Fruit fly (Drosophila melanogaster): ENCODE results near the gene CG2656.

The CG2656 gene

DNA sequence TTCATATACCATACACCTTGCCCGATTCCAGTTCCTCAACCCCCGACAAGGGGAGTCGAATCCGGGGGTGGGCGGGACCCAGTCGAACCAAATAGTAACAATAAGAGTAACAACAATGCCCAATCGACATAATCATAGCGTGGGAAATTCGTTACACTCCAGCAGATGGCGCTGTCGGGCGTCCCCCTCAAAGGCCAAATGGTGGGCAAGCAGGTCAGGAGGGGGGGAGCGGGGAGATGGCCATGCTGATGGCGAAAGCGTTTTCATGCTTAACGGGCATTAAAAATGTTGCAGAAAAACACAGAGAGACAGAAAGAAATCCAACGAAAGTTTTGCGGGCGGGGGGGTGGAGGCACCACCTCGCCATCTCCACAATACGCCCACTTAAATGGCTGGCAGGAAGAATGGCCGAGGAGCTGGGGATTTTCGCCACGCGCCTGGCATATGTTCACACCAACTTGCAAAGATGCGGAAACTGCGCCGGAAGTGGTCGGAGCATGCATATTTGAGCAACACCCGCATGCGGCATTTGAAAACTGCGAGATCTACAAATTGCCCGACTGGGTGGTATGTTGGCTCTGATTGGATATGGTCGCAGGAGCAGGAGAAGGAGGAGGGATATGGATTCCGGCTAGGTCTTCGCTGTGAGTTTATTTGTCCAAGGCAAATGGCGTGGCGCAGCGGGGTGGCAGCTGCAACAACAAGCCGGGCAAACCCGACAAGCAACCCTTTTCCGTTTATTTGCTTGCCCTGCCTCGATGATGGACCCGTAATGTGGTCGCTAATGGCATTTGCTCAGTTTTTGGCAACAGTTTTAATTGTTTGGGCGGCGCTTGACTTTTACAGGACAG lies 5.1 kb upstream of the CG2656 start:
- TF ChIP-seq Kr (GFP tag; optimal IDR thresholded peaks at IDR 0.05) (peak; percentile 60), Nf-YC (tag; optimal IDR thresholded peaks at IDR 0.05) (peak; percentile 89), en (GFP tag; optimal IDR thresholded peaks at IDR 0.05) (no peak), Ets65A (GFP tag) (peak; percentile 65), twi (tag; optimal IDR thresholded peaks at IDR 0.05) (peak; percentile 37), insv (GFP tag; optimal IDR thresholded peaks at IDR 0.05) (peak in 1 of 2 experiments; percentile 33), Hey (tag; optimal IDR thresholded peaks at IDR 0.05) (peak; percentile 91), CG12219 (GFP tag; optimal IDR thresholded peaks at IDR 0.05) (no peak), crol (GFP tag; IDR thresholded peaks at IDR 0.05) (peak; percentile 86), CG2199 (GFP tag; IDR thresholded peaks at IDR 0.05) (0 out of 3 replicates have a peak, but pooled peaks have one; percentile 38), CG14860 (GFP tag; IDR thresholded peaks at IDR 0.05; ENCODE audit: partially characterized antibody) (no peak), cad (GFP tag; optimal IDR thresholded peaks at IDR 0.05) (no peak), CG12942 (GFP tag; optimal IDR thresholded peaks at IDR 0.05) (no peak), CG18619 (GFP tag; optimal IDR thresholded peaks at IDR 0.05) (no peak), CG4360 (GFP tag; IDR thresholded peaks at IDR 0.05) (peak; percentile 58), gcm (GFP tag; optimal IDR thresholded peaks at IDR 0.05) (peak; percentile 9), Fer1 (GFP tag; optimal IDR thresholded peaks at IDR 0.05) (peak; percentile 93), lov (optimal IDR thresholded peaks at IDR 0.05) (no peak), lov (GFP tag; IDR thresholded peaks at IDR 0.05) (0 out of 3 replicates have a peak, but pooled peaks have one; percentile 12), nerfin-1 (tag; optimal IDR thresholded peaks at IDR 0.05) (peak; percentile 21), Med (GFP tag) (peak; percentile 35), Nf-YB (GFP tag; optimal IDR thresholded peaks at IDR 0.05) (peak; percentile 87), Opbp (GFP tag; IDR thresholded peaks at IDR 0.05; ENCODE audit: partially characterized antibody) (0 out of 3 replicates have a peak, but pooled peaks have one; percentile 22), Hr39 (optimal IDR thresholded peaks at IDR 0.05) (peak; percentile 29), CTCF (GFP tag; optimal IDR thresholded peaks at IDR 0.05) (peak; percentile 85)

DNA sequence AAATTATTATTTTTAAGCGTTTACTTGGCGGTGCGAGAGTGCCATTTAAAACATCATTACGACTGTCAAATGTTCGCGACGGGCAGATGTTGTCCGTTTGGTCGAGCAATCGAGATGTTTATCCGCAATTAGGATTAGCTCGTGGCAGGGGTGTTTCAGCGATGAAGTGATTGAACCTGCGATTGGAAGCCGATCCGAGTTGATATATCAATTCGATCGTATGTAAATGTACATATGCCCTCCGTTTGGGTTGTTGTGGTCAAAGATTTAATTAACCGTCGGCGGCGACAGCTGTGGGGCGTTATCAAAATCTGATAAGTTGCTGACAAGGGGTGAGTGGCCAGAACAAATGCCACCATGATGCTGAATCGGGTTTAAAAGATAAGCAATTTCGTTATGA lies 1.9 kb upstream of the CG2656 start:
- peak; percentile 70 for TF ChIP-seq grn (GFP tag; optimal IDR thresholded peaks at IDR 0.05)
- TF ChIP-seq CG11504 (tag; optimal IDR thresholded peaks at IDR 0.05) = no peak
- TF ChIP-seq Neu2 (GFP tag; optimal IDR thresholded peaks at IDR 0.05; ENCODE audit: borderline replicate concordance) = no peak
- TF ChIP-seq Rx (GFP tag; IDR thresholded peaks at IDR 0.05) = 0 out of 2 replicates have a peak, but pooled peaks have one; percentile 6
- TF ChIP-seq phol (tag; optimal IDR thresholded peaks at IDR 0.05) = no peak
- TF ChIP-seq bab2 (GFP tag; optimal IDR thresholded peaks at IDR 0.05) = no peak

- TF ChIP-seq Max (GFP tag; optimal IDR thresholded peaks at IDR 0.05) (peak; percentile 55), jing (GFP tag; optimal IDR thresholded peaks at IDR 0.05) (no peak), CG12744 (GFP tag; optimal IDR thresholded peaks at IDR 0.05) (no peak), Fer1 (GFP tag; optimal IDR thresholded peaks at IDR 0.05) (peak; percentile 28), Kr (GFP tag; optimal IDR thresholded peaks at IDR 0.05) (no peak), CG16863 (GFP tag; optimal IDR thresholded peaks at IDR 0.05) (peak; percentile 8), Atf6 (GFP tag; IDR thresholded peaks at IDR 0.05) (peak; percentile 38; the same call in 1 of the 2 replicates), Nf-YC (tag; optimal IDR thresholded peaks at IDR 0.05) (peak; percentile 34), CG14014 (GFP tag; IDR thresholded peaks at IDR 0.05) (peak; percentile 66; the same call in 1 of the 2 replicates), CG1647 (GFP tag; optimal IDR thresholded peaks at IDR 0.05) (no peak), en (GFP tag; optimal IDR thresholded peaks at IDR 0.05) (no peak), Blimp-1 (GFP tag; optimal IDR thresholded peaks at IDR 0.05) (peak; percentile 33), CG15011 (GFP tag; optimal IDR thresholded peaks at IDR 0.05) (no peak), ham (GFP tag; IDR thresholded peaks at IDR 0.05) (no peak; the same call in 1 of the 2 replicates), NC2α (GFP tag; optimal IDR thresholded peaks at IDR 0.05) (no peak), lola (GFP tag; optimal IDR thresholded peaks at IDR 0.05) (peak in 1 of 3 experiments; percentile 49), CG32767 (GFP tag; IDR thresholded peaks at IDR 0.05) (no peak; the same call in 1 of the 2 replicates), CG9727 (GFP tag; optimal IDR thresholded peaks at IDR 0.05) (peak; percentile 68), Dek (tag; optimal IDR thresholded peaks at IDR 0.05) (peak; percentile 61)
These were observed 6.3 kb downstream of the CG2656 start, which contains the start of the genes gfzf and Sas-4 for dm6 chr3R:7150544-7151406. Gene gfzf (minus strand): TSS chr3R:7150968. Gene Sas-4 (plus strand): TSS chr3R:7151367.
